Fruit fly (Drosophila melanogaster) whole organism, adult: ENCODE data around the gene mnb.
"Not testable (repeated sequence)": the region's sequence is repeated elsewhere in the genome, so short reads cannot be mapped to it uniquely, and the experiment has no call there.

ENCODE experiments used
- CG12768 ChIP-seq: fragments of 200-800 bp; sonication (Bioruptor generic); optimal IDR thresholded peaks from 2 replicates; lab custom pipeline; 2017; ENCODE audit warnings: missing biosample characterization, missing genetic modification characterization, mild to moderate bottlenecking, moderate library complexity, missing genetic modification reagents
- CG14711 ChIP-seq: fragments of 200-800 bp; sonication (Bioruptor generic); optimal IDR thresholded peaks from 2 replicates; lab custom pipeline; 2018; ENCODE audit warnings: missing biosample characterization, mild to moderate bottlenecking, missing genetic modification characterization, moderate library complexity
- CG33017 ChIP-seq: fragments of 200-800 bp; sonication (Bioruptor generic); optimal IDR thresholded peaks from 2 replicates; lab custom pipeline; 2018; ENCODE audit warnings: missing biosample characterization, mild to moderate bottlenecking, missing genetic modification characterization, moderate library complexity
- CG7045 ChIP-seq: fragments of 200-800 bp; sonication (Bioruptor generic); optimal IDR thresholded peaks from 2 replicates; lab custom pipeline; 2017; ENCODE audit warnings: missing biosample characterization, mild to moderate bottlenecking, missing genetic modification characterization
- CG7101 ChIP-seq: fragments of 200-800 bp; sonication (Bioruptor generic); optimal IDR thresholded peaks from 2 replicates; lab custom pipeline; 2018; ENCODE audit warnings: missing biosample characterization, mild to moderate bottlenecking, missing genetic modification characterization, moderate library complexity
- Clk ChIP-seq: fragments of 200-800 bp; sonication (Bioruptor generic); optimal IDR thresholded peaks from 2 replicates; lab custom pipeline; 2017; ENCODE audit warnings: missing biosample characterization, missing genetic modification characterization
- Crg-1 ChIP-seq: fragments of 200-800 bp; sonication (Bioruptor generic); optimal IDR thresholded peaks from 2 replicates; lab custom pipeline; 2016; ENCODE audit warnings: missing biosample characterization, missing genetic modification characterization
- bab1 ChIP-seq: fragments of 200-800 bp; sonication (Bioruptor generic); optimal IDR thresholded peaks from 3 replicates; lab custom pipeline; 2019; ENCODE audit warnings: missing biosample characterization, mild to moderate bottlenecking, missing genetic modification characterization, moderate library complexity
- cnc ChIP-seq, 2 experiments: fragments of >200 bp; optimal IDR thresholded peaks; 2 replicates each; lab custom pipeline; 2017
- kay ChIP-seq: fragments of 200-800 bp; sonication (Bioruptor generic); peaks from one replicate; lab custom pipeline; 2016; ENCODE audit warnings: missing biosample characterization, missing genetic modification characterization, borderline replicate concordance
- ovo ChIP-seq: fragments of 200-800 bp; sonication (Bioruptor generic); optimal IDR thresholded peaks from 2 replicates; lab custom pipeline; 2016; ENCODE audit warnings: missing biosample characterization, missing genetic modification characterization
- tj ChIP-seq: fragments of 200-800 bp; sonication (Bioruptor generic); optimal IDR thresholded peaks from 3 replicates; lab custom pipeline; 2017; ENCODE audit warnings: missing biosample characterization, mild to moderate bottlenecking, missing genetic modification characterization, moderate library complexity
- toe ChIP-seq: fragments of 200-800 bp; sonication (Bioruptor generic); optimal IDR thresholded peaks from 2 replicates; lab custom pipeline; 2016; ENCODE audit warnings: missing biosample characterization, missing genetic modification characterization

dm6 chrX:17899402-17899801, 12.4 kb upstream of the mnb start, which contains the start of gene Gss2:
- not testable (repeated sequence) for TF ChIP-seq CG12768 (GFP tag; lab: Kevin White, UChicago); toe; kay (GFP tag; lab: Kevin White, UChicago); Clk; tj (GFP tag; lab: Kevin White, UChicago); Crg-1; CG33017; bab1 (GFP tag; lab: Kevin White, UChicago); CG14711 (tag; lab: Kevin White, UChicago); cnc (optimal IDR thresholded peaks at IDR 0.05; lab: Kevin White, UChicago); ovo (GFP tag; lab: Kevin White, UChicago); CG7101; CG7045 (GFP tag; lab: Kevin White, UChicago)
